Worm (Caenorhabditis elegans): ENCODE results near the gene cutl-4.

ce11 chrV:17749181-17749580 is 9.5 kb upstream of the cutl-4 start, which contains the start of gene R12G8.1:
- TF ChIP-seq fos-1 (tag; optimal IDR thresholded peaks at IDR 0.05): no peak
- no peak for TF ChIP-seq Y55F3AM.14 (GFP tag; optimal IDR thresholded peaks at IDR 0.05)
- TF ChIP-seq dmd-4 (tag; optimal IDR thresholded peaks at IDR 0.05): no peak
- TF ChIP-seq ZK546.5 (tag; optimal IDR thresholded peaks at IDR 0.05): no peak
- no peak for TF ChIP-seq ceh-82 (tag; optimal IDR thresholded peaks at IDR 0.05)
- TF ChIP-seq C34F6.9 (tag; optimal IDR thresholded peaks at IDR 0.05): no peak
- peak in 1 of 2 experiments; percentile 5 for TF ChIP-seq mdl-1 (tag; optimal IDR thresholded peaks at IDR 0.05)
- TF ChIP-seq nhr-237 (tag; optimal IDR thresholded peaks at IDR 0.05): no peak
- TF ChIP-seq nhr-77 (tag; optimal IDR thresholded peaks at IDR 0.05): no peak

Measured in whole organism, L2 larva.